Worm (Caenorhabditis elegans) whole organism, L3 larva: Measurements from ENCODE around the gene str-145.

Experiments
- ceh-28 ChIP-seq: fragments of 150-350 bp; optimal IDR thresholded peaks from 2 replicates; lab custom pipeline; 2014; ENCODE audit warnings: missing biosample characterization, missing genetic modification reagents, missing genetic modification characterization
- ceh-82 ChIP-seq: fragments of 150-350 bp; optimal IDR thresholded peaks from 2 replicates; lab custom pipeline; 2014; ENCODE audit warnings: missing biosample characterization, missing genetic modification characterization
- ceh-9 ChIP-seq: sonication (generic microtip); optimal IDR thresholded peaks from 2 replicates; lab custom pipeline; 2018; ENCODE audit warnings: missing biosample characterization, missing genetic modification characterization
- egl-5 ChIP-seq: fragments of 150-350 bp; optimal IDR thresholded peaks from 2 replicates; lab custom pipeline; 2017; ENCODE audit warnings: missing biosample characterization, missing genetic modification reagents, missing genetic modification characterization, inconsistent platforms
- elt-3 ChIP-seq, 3 experiments: fragments of 150-350 bp in 1 of 3; sonication (generic microtip) in 2 of 3; optimal IDR thresholded peaks; 2 replicates in 2 of 3; 4 replicates in 1 of 3; lab custom pipeline; 2014 to 2017; ENCODE audit warnings: missing biosample characterization in 3 of 3, missing genetic modification characterization in 3 of 3
- fkh-2 ChIP-seq: fragments of 150-350 bp; optimal IDR thresholded peaks from 2 replicates; lab custom pipeline; 2014; ENCODE audit warnings: missing biosample characterization, missing genetic modification reagents, missing genetic modification characterization
- jun-1 ChIP-seq: fragments of 150-350 bp; optimal IDR thresholded peaks from 2 replicates; lab custom pipeline; 2014; ENCODE audit warnings: missing biosample characterization, missing genetic modification reagents, missing genetic modification characterization
- lin-39 ChIP-seq: fragments of 150-350 bp; optimal IDR thresholded peaks from 2 replicates; lab custom pipeline; 2018; ENCODE audit warnings: missing biosample characterization, missing genetic modification reagents, missing genetic modification characterization
- nhr-11 ChIP-seq: fragments of 150-350 bp; optimal IDR thresholded peaks from 2 replicates; lab custom pipeline; 2014; ENCODE audit warnings: missing biosample characterization, missing genetic modification characterization
- nhr-43 ChIP-seq: sonication (generic microtip); optimal IDR thresholded peaks from 2 replicates; lab custom pipeline; 2016; ENCODE audit warnings: mild to moderate bottlenecking, missing genetic modification characterization, missing compliant biosample characterization; ENCODE audit not compliant: poor library complexity, severe bottlenecking
- nhr-76 ChIP-seq: fragments of 150-350 bp; sonication (generic microtip); optimal IDR thresholded peaks from 5 replicates; lab custom pipeline; 2014; ENCODE audit warnings: missing biosample characterization, missing genetic modification characterization
- skn-1 ChIP-seq: fragments of 150-350 bp; optimal IDR thresholded peaks from 2 replicates; lab custom pipeline; 2014; ENCODE audit warnings: missing biosample characterization, missing genetic modification characterization
- ztf-11 ChIP-seq: fragments of 150-350 bp; optimal IDR thresholded peaks from 2 replicates; lab custom pipeline; 2014; ENCODE audit warnings: missing biosample characterization, missing genetic modification characterization

DNA sequence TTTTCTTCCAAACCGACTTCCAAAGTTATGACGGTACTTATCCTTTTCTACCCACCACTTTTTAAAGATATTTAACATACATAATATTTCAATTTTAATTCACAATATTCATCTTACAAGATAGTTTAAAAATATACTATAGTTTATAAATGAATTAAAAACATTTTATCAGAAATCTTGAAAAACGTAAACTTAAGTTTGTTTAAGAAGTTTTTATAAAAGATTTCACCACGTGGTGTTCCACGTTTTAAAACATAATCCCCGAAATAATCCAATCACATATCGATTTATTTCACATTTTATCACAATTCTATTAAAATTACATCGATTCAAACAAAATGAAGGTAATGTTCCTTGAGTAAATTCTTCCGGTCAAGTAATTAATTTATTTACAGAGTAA lies 51.4 kb downstream of the str-145 start, which contains the start of gene ZC513.3:
- no peak for TF ChIP-seq ceh-9 (tag; lab: Kevin White, UChicago)
- no peak for TF ChIP-seq ztf-11 (tag; lab: Kevin White, UChicago)
- TF ChIP-seq elt-3 (tag; optimal IDR thresholded peaks at IDR 0.05; lab: Kevin White, UChicago), result no peak
- TF ChIP-seq ceh-28, result no peak
- TF ChIP-seq fkh-2, result no peak
- TF ChIP-seq jun-1 (tag; lab: Kevin White, UChicago), result no peak
- TF ChIP-seq nhr-43 (tag; lab: Kevin White, UChicago), result no peak
- no peak for TF ChIP-seq ceh-82 (tag; lab: Kevin White, UChicago)
- TF ChIP-seq skn-1 (tag; lab: Kevin White, UChicago), result no peak
- TF ChIP-seq nhr-76, result no peak
- no peak for TF ChIP-seq nhr-11 (tag; lab: Kevin White, UChicago)
- no peak for TF ChIP-seq egl-5
- no peak for TF ChIP-seq lin-39 (tag; lab: Kevin White, UChicago)
